Worm (Caenorhabditis elegans) whole organism, late embryonic: Measurements from ENCODE around the gene C11G6.2.

Experiments
- K02D7.2 ChIP-seq: sonication (generic microtip); optimal IDR thresholded peaks from 2 replicates; lab custom pipeline; 2017; ENCODE audit warnings: mild to moderate bottlenecking, missing genetic modification characterization, missing compliant biosample characterization
- K09A11.1 ChIP-seq: sonication (generic microtip); optimal IDR thresholded peaks from 2 replicates; lab custom pipeline; 2017; ENCODE audit warnings: antibody characterized with exemption, mild to moderate bottlenecking, missing genetic modification characterization, missing compliant biosample characterization; ENCODE audit not compliant: insufficient read depth
- T23F11.4 ChIP-seq: fragments of 200-800 bp; sonication (Bioruptor generic); optimal IDR thresholded peaks from 2 replicates; lab custom pipeline; 2018; ENCODE audit warnings: mild to moderate bottlenecking, missing genetic modification characterization, missing compliant biosample characterization
- ahr-1 ChIP-seq: sonication (generic microtip); optimal IDR thresholded peaks from 2 replicates; lab custom pipeline; 2016; ENCODE audit warnings: missing genetic modification characterization, missing compliant biosample characterization
- ceh-14 ChIP-seq: sonication (generic microtip); optimal IDR thresholded peaks from 2 replicates; lab custom pipeline; 2016; ENCODE audit warnings: missing genotype, missing genetic modification characterization, missing compliant biosample characterization
- ceh-19 ChIP-seq: fragments of 200-800 bp; sonication (Bioruptor generic); optimal IDR thresholded peaks from 2 replicates; lab custom pipeline; 2018; ENCODE audit warnings: mild to moderate bottlenecking, missing genetic modification characterization, missing compliant biosample characterization
- ceh-2 ChIP-seq: sonication (generic microtip); optimal IDR thresholded peaks from 2 replicates; lab custom pipeline; 2016; ENCODE audit warnings: missing genotype, missing genetic modification characterization, missing compliant biosample characterization
- ceh-22 ChIP-seq: sonication (generic microtip); optimal IDR thresholded peaks from 2 replicates; lab custom pipeline; 2017; ENCODE audit warnings: missing biosample characterization, missing genetic modification characterization
- ceh-24 ChIP-seq: sonication (generic microtip); optimal IDR thresholded peaks from 2 replicates; lab custom pipeline; 2016; ENCODE audit warnings: mild to moderate bottlenecking, missing genetic modification characterization, missing compliant biosample characterization
- ceh-30 ChIP-seq: fragments of 150-350 bp; optimal IDR thresholded peaks from 2 replicates; lab custom pipeline; 2014; ENCODE audit warnings: missing biosample characterization, missing genetic modification characterization
- ceh-31 ChIP-seq: sonication (generic microtip); optimal IDR thresholded peaks from 2 replicates; lab custom pipeline; 2016; ENCODE audit warnings: missing genetic modification characterization, missing compliant biosample characterization
- ceh-34 ChIP-seq: sonication (generic microtip); optimal IDR thresholded peaks from 2 replicates; lab custom pipeline; 2016; ENCODE audit warnings: mild to moderate bottlenecking, missing genetic modification characterization, missing compliant biosample characterization
- ceh-45 ChIP-seq: fragments of 200-800 bp; sonication (Bioruptor generic); IDR thresholded peaks from 2 replicates; pipeline ENCODE4 v1.3.6; 2022; ENCODE audit warnings: missing genetic modification reagents, missing genetic modification characterization, missing compliant biosample characterization
- ceh-48 ChIP-seq: sonication (generic microtip); optimal IDR thresholded peaks from 2 replicates; lab custom pipeline; 2016; ENCODE audit warnings: missing genetic modification characterization, inconsistent platforms, missing compliant biosample characterization
- ceh-9 ChIP-seq: sonication (generic microtip); optimal IDR thresholded peaks from 2 replicates; lab custom pipeline; 2016; ENCODE audit warnings: mild to moderate bottlenecking, missing genetic modification characterization, inconsistent platforms, missing compliant biosample characterization
- che-1 ChIP-seq: sonication (generic microtip); optimal IDR thresholded peaks from 2 replicates; lab custom pipeline; 2016; ENCODE audit warnings: mild to moderate bottlenecking, missing genetic modification characterization, missing compliant biosample characterization
- fax-1 ChIP-seq: sonication (generic microtip); optimal IDR thresholded peaks from 2 replicates; lab custom pipeline; 2016; ENCODE audit warnings: missing genotype, missing genetic modification characterization, missing compliant biosample characterization
- gmeb-2 ChIP-seq: sonication (generic microtip); optimal IDR thresholded peaks from 2 replicates; lab custom pipeline; 2016; ENCODE audit warnings: missing genetic modification characterization, inconsistent platforms, missing compliant biosample characterization
- hlh-15 ChIP-seq: sonication (generic microtip); optimal IDR thresholded peaks from 2 replicates; lab custom pipeline; 2016; ENCODE audit warnings: missing genetic modification characterization, missing compliant biosample characterization
- hlh-6 ChIP-seq: sonication (generic microtip); optimal IDR thresholded peaks from 2 replicates; lab custom pipeline; 2016; ENCODE audit warnings: missing genotype, missing genetic modification characterization, missing compliant biosample characterization
- hlh-8 ChIP-seq: sonication (generic microtip); optimal IDR thresholded peaks from 2 replicates; lab custom pipeline; 2016; ENCODE audit warnings: missing genotype, missing genetic modification characterization, missing compliant biosample characterization
- lim-6 ChIP-seq: sonication (generic microtip); optimal IDR thresholded peaks from 2 replicates; lab custom pipeline; 2016; ENCODE audit warnings: missing genetic modification characterization, missing compliant biosample characterization
- lin-11 ChIP-seq: fragments of 200-800 bp; sonication (Bioruptor generic); optimal IDR thresholded peaks from 2 replicates; lab custom pipeline; 2018; ENCODE audit warnings: mild to moderate bottlenecking, missing genetic modification characterization, missing compliant biosample characterization
- madf-2 ChIP-seq: sonication (generic microtip); optimal IDR thresholded peaks from 2 replicates; lab custom pipeline; 2017; ENCODE audit warnings: missing genetic modification characterization, missing compliant biosample characterization
- nfya-1 ChIP-seq: sonication (generic microtip); optimal IDR thresholded peaks from 2 replicates; lab custom pipeline; 2017; ENCODE audit warnings: missing genetic modification characterization, mild to moderate bottlenecking, missing compliant biosample characterization, antibody characterized with exemption, moderate library complexity
- pag-3 ChIP-seq: sonication (generic microtip); optimal IDR thresholded peaks from 2 replicates; lab custom pipeline; 2016; ENCODE audit warnings: missing compliant biosample characterization, missing genetic modification characterization, borderline replicate concordance
- pat-9 ChIP-seq: fragments of 200-800 bp; sonication (Bioruptor generic); optimal IDR thresholded peaks from 2 replicates; lab custom pipeline; 2018; ENCODE audit warnings: mild to moderate bottlenecking, missing genetic modification characterization, moderate library complexity, missing compliant biosample characterization
- pha-4 ChIP-seq: fragments of 150-350 bp; optimal IDR thresholded peaks from 2 replicates; lab custom pipeline; 2018; ENCODE audit warnings: missing biosample characterization, missing genetic modification reagents, missing genetic modification characterization
- pqm-1 ChIP-seq: sonication (generic microtip); optimal IDR thresholded peaks from 2 replicates; lab custom pipeline; 2016; ENCODE audit warnings: missing genetic modification characterization, missing compliant biosample characterization
- pros-1 ChIP-seq: fragments of 150-350 bp; optimal IDR thresholded peaks from 2 replicates; lab custom pipeline; 2014; ENCODE audit warnings: missing biosample characterization, missing genetic modification reagents, missing genetic modification characterization
- rnt-1 ChIP-seq: sonication (generic microtip); optimal IDR thresholded peaks from 2 replicates; lab custom pipeline; 2016; ENCODE audit warnings: missing genetic modification characterization, missing compliant biosample characterization
- sdc-2 ChIP-seq: sonication (generic microtip); optimal IDR thresholded peaks from 2 replicates; lab custom pipeline; 2016; ENCODE audit warnings: missing genotype, missing genetic modification characterization, missing compliant biosample characterization
- sox-2 ChIP-seq: fragments of 200-800 bp; sonication (Bioruptor generic); IDR thresholded peaks from 2 replicates; pipeline ENCODE4 v1.3.6; 2022; ENCODE audit warnings: missing genetic modification reagents, missing genetic modification characterization, missing compliant biosample characterization
- sox-4 ChIP-seq: sonication (generic microtip); optimal IDR thresholded peaks from 2 replicates; lab custom pipeline; 2017; ENCODE audit warnings: mild to moderate bottlenecking, missing genetic modification characterization, inconsistent platforms, missing compliant biosample characterization
- syd-9 ChIP-seq: sonication (generic microtip); optimal IDR thresholded peaks from 2 replicates; lab custom pipeline; 2016; ENCODE audit warnings: mild to moderate bottlenecking, missing genetic modification characterization, moderate library complexity, missing compliant biosample characterization
- ttx-3 ChIP-seq: sonication (generic microtip); optimal IDR thresholded peaks from 2 replicates; lab custom pipeline; 2016; ENCODE audit warnings: missing genetic modification reagents, missing genetic modification characterization, missing compliant biosample characterization
- unc-3 ChIP-seq, 2 experiments: fragments of 200-800 bp in 1 of 2; sonication (Bioruptor generic) in 1 of 2; sonication (generic microtip) in 1 of 2; conservative IDR thresholded peaks in 1 of 2; optimal IDR thresholded peaks in 1 of 2; 2 replicates each; pipeline versions ENCODE4 v1.3.6 to Lab custom; 2016 to 2022; ENCODE audit warnings: missing compliant biosample characterization in 2 of 2, missing genetic modification characterization in 2 of 2, missing genetic modification reagents in 1 of 2
- unc-42 ChIP-seq: sonication (generic microtip); optimal IDR thresholded peaks from 2 replicates; lab custom pipeline; 2016; ENCODE audit warnings: missing genotype, missing genetic modification characterization, missing compliant biosample characterization
- unc-55 ChIP-seq: sonication (generic microtip); optimal IDR thresholded peaks from 2 replicates; lab custom pipeline; 2017; ENCODE audit warnings: missing biosample characterization, missing genetic modification reagents, missing genetic modification characterization
- unc-86 ChIP-seq: sonication (generic microtip); optimal IDR thresholded peaks from 2 replicates; lab custom pipeline; 2016; ENCODE audit warnings: missing genetic modification characterization, missing compliant biosample characterization

C11G6.2 gene

ce11 chrX:16318248-16318647 is 10.2 kb upstream of the C11G6.2 start:
- TF ChIP-seq nfya-1 (no peak), ceh-22 (tag; lab: Kevin White, UChicago) (no peak), unc-86 (no peak), ceh-30 (no peak), ceh-34 (no peak), lin-11 (tag; lab: Kevin White, UChicago) (no peak), hlh-6 (tag; lab: Kevin White, UChicago) (peak; percentile 37), lim-6 (tag; lab: Kevin White, UChicago) (no peak)

ce11 chrX:16321327-16321726 is 7.1 kb upstream of the C11G6.2 start:
- TF ChIP-seq ceh-45 (no peak), pqm-1 (tag; lab: Kevin White, UChicago) (no peak), ceh-22 (tag; lab: Kevin White, UChicago) (no peak), madf-2 (tag; lab: Kevin White, UChicago) (no peak), ceh-34 (no peak), ahr-1 (tag; lab: Kevin White, UChicago) (no peak), gmeb-2 (no peak), sox-4 (tag; lab: Kevin White, UChicago) (no peak), ceh-48 (tag; lab: Kevin White, UChicago) (no peak), ceh-9 (tag; lab: Kevin White, UChicago) (no peak)

DNA sequence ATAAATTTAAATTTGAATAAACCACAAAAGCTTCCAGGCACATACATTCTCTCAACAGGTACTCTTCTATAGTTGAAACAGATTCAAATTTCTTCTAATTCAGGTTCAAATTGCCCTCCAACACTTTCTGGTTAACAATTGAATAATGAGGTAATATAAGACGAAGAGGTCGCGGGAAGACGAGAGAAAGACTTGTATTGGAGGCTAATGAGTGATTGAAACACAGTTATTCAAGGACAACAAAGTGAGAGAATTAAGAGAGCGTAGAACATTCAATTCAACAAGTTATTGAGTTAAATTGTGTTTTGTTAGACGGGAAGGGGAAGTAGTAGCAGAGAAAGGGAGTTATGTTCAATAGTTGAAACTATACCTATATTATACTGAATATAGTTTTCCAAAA is 6.6 kb upstream of the C11G6.2 start:
- no peak for TF ChIP-seq pag-3

ce11 chrX:16324222-16324621 is 4.2 kb upstream of the C11G6.2 start:
- no peak for TF ChIP-seq ceh-14 (tag; lab: Kevin White, UChicago)
- no peak for TF ChIP-seq lin-11 (tag; lab: Kevin White, UChicago)
- no peak for TF ChIP-seq T23F11.4 (GFP tag; lab: Kevin White, UChicago)
- no peak for TF ChIP-seq hlh-15 (tag; lab: Kevin White, UChicago)
- TF ChIP-seq syd-9 (tag; lab: Kevin White, UChicago): no peak
- no peak for TF ChIP-seq sox-2 (GFP tag; lab: Robert Waterston, UW)
- TF ChIP-seq che-1 (tag; lab: Kevin White, UChicago): no peak
- TF ChIP-seq ttx-3 (tag; lab: Kevin White, UChicago): no peak
- TF ChIP-seq hlh-8 (tag; lab: Kevin White, UChicago): no peak
- TF ChIP-seq ceh-22 (tag; lab: Kevin White, UChicago): no peak
- no peak for TF ChIP-seq ceh-24
- no peak for TF ChIP-seq hlh-6 (tag; lab: Kevin White, UChicago)
- TF ChIP-seq, all 69 proteins: peak for 0

- no peak for TF ChIP-seq T23F11.4 (GFP tag; lab: Kevin White, UChicago)
- peak; percentile 96 for TF ChIP-seq sdc-2 (tag; lab: Kevin White, UChicago)
Measured at ce11 chrX:16327229-16327628, 1.2 kb upstream of the C11G6.2 start.

ce11 chrX:16331425-16331824 is 3.0 kb downstream of the C11G6.2 start:
- TF ChIP-seq K02D7.2: no peak

DNA sequence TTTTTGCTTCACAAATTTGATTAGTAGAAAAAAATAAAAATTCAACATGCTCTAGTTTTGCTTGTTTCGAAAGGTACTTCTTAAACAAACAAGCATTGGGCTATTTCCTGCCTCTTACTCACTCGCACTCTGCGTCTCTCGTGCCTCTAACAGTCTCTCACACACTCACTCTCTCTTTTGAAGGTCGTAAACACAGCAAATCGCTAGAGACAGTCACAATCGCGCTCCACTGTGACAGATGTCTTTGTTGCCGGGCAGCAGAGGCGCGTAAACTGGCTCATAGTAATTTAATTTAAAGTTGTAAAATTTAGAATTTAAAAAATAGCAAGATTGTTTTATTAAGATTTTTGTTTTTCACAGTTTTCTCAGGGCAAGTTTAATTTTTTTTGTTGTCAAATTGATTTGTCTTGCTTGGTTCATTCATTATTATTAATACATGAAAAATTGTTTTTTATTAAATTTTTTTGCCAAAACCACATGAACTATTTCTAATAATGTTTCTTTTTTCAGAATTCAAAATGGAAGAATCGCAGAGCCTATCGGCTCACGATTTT is 3.6 kb downstream of the C11G6.2 start, which contains the start of gene taf-3:
Gene taf-3 (plus strand): TSS at position 504 of the 554 bp plus-strand sequence.
- TF ChIP-seq ceh-34: no peak
- no peak for TF ChIP-seq K09A11.1 (tag; lab: Kevin White, UChicago)
- TF ChIP-seq ceh-31 (tag; lab: Kevin White, UChicago): peak; percentile 22
- peak; percentile 59 for TF ChIP-seq sdc-2 (tag; lab: Kevin White, UChicago)
- TF ChIP-seq lin-11 (tag; lab: Kevin White, UChicago): no peak
- TF ChIP-seq pat-9 (tag; lab: Kevin White, UChicago): no peak
- TF ChIP-seq ceh-19 (GFP tag; lab: Kevin White, UChicago): no peak
- TF ChIP-seq pros-1: no peak
- TF ChIP-seq fax-1: no peak
- peak; percentile 36 for TF ChIP-seq unc-42
- peak; percentile 20 for TF ChIP-seq hlh-8 (tag; lab: Kevin White, UChicago)
- no peak for TF ChIP-seq unc-3 (GFP tag; conservative IDR thresholded peaks at IDR 0.05; lab: Robert Waterston, UW)
- TF ChIP-seq unc-3 (tag; optimal IDR thresholded peaks at IDR 0.05; lab: Kevin White, UChicago): no peak
- no peak for TF ChIP-seq pha-4 (tag; lab: Kevin White, UChicago)
- peak; percentile 59 for TF ChIP-seq unc-55 (GFP tag; lab: Kevin White, UChicago)
- no peak for TF ChIP-seq ceh-2 (tag; lab: Kevin White, UChicago)
- no peak for TF ChIP-seq rnt-1 (tag; lab: Kevin White, UChicago)
